Worm (Caenorhabditis elegans): ENCODE results near the gene clec-158.
A peak's percentile ranks its signal among the peaks of the same experiment; 100 is the strongest.

The clec-158 gene

DNA sequence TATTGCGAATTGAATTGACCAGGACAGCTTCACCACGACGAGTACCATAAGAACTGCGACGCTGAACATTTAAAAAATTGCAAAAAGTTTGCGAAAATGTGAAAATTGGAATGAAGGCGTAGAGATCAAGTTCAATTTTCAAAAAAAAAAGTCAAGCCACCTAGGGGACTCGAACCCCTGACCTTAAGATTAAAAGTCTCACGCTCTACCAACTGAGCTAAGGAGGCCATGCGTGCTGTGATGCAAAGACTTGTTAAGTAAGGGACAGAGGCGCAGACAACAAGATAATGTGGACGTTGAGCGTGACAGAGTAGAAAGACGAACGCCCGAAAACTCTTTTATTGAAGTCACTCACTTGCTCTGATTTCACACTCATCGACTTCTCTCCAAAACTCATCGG lies 28.2 kb upstream of the clec-158 start (continued):
- TF ChIP-seq fax-1 (tag; optimal IDR thresholded peaks at IDR 0.05) (peak; percentile 55), hlh-30 (tag; optimal IDR thresholded peaks at IDR 0.05; ENCODE audit: insufficient read depth) (peak; percentile 58), K09A11.1 (tag; optimal IDR thresholded peaks at IDR 0.05; ENCODE audit: insufficient read depth) (peak; percentile 54), pqm-1 (tag; optimal IDR thresholded peaks at IDR 0.05) (no peak), ztf-16 (tag; optimal IDR thresholded peaks at IDR 0.05) (peak; percentile 72), gmeb-2 (tag; optimal IDR thresholded peaks at IDR 0.05) (peak; percentile 64), elt-4 (tag; optimal IDR thresholded peaks at IDR 0.05) (no peak), lin-11 (tag; optimal IDR thresholded peaks at IDR 0.05) (peak; percentile 63), ceh-14 (tag; optimal IDR thresholded peaks at IDR 0.05) (peak; percentile 47), unc-42 (tag; optimal IDR thresholded peaks at IDR 0.05) (peak; percentile 74), sdc-2 (tag; optimal IDR thresholded peaks at IDR 0.05) (peak; percentile 68), ets-4 (tag; optimal IDR thresholded peaks at IDR 0.05) (no peak), pax-1 (tag; optimal IDR thresholded peaks at IDR 0.05) (no peak), hlh-6 (tag; optimal IDR thresholded peaks at IDR 0.05) (peak; percentile 78), fkh-10 (GFP tag; optimal IDR thresholded peaks at IDR 0.05) (no peak), eyg-1 (tag; optimal IDR thresholded peaks at IDR 0.05) (peak; percentile 50), ceh-30 (tag; optimal IDR thresholded peaks at IDR 0.05) (no peak), npax-4 (tag; optimal IDR thresholded peaks at IDR 0.05) (peak; percentile 56), odd-2 (tag; optimal IDR thresholded peaks at IDR 0.05) (no peak), C38D4.7 (GFP tag; optimal IDR thresholded peaks at IDR 0.05) (peak; percentile 69), ceh-48 (tag; optimal IDR thresholded peaks at IDR 0.05) (peak; percentile 60), ttx-3 (tag; optimal IDR thresholded peaks at IDR 0.05) (peak; percentile 58), ceh-31 (tag; optimal IDR thresholded peaks at IDR 0.05) (peak; percentile 55), ceh-6 (GFP tag; optimal IDR thresholded peaks at IDR 0.05) (peak; percentile 61), fkh-6 (tag; optimal IDR thresholded peaks at IDR 0.05) (peak; percentile 41), ama-1 (optimal IDR thresholded peaks at IDR 0.05) (no peak), unc-86 (tag; optimal IDR thresholded peaks at IDR 0.05) (peak; percentile 44), ceh-9 (tag; optimal IDR thresholded peaks at IDR 0.05) (peak; percentile 47), ceh-45 (GFP tag; IDR thresholded peaks at IDR 0.05) (peak; percentile 70), nhr-11 (tag; optimal IDR thresholded peaks at IDR 0.05) (no peak), unc-55 (GFP tag; optimal IDR thresholded peaks at IDR 0.05) (no peak), tbx-7 (tag; optimal IDR thresholded peaks at IDR 0.05) (no peak), F13H6.1 (tag; optimal IDR thresholded peaks at IDR 0.05) (peak; percentile 33)

DNA sequence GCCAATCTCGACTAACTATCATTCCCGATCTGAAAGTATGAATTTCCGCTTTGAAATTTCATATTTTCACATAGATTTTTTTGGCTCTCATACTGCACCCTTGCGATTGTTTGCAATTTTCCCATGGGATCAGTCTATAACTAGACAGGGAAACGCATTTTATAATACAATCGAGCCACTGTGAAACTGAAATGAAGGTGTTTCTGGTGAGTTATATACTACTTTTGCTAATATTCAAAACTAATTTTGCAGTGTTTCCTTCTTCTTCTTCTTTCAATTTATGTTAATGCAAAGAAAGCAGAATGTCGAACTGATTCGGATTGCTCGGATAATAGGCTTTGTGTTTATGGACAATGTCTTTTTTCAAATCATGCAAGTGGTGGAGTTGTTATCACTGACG lies 26.5 kb upstream of the clec-158 start:
- TF ChIP-seq pha-4 (tag; optimal IDR thresholded peaks at IDR 0.05) (no peak), ref-2 (tag; optimal IDR thresholded peaks at IDR 0.05) (no peak), K02D7.2 (tag; optimal IDR thresholded peaks at IDR 0.05) (no peak), che-1 (tag; optimal IDR thresholded peaks at IDR 0.05) (no peak), unc-86 (tag; optimal IDR thresholded peaks at IDR 0.05) (no peak), sox-4 (tag; optimal IDR thresholded peaks at IDR 0.05) (no peak), elt-2 (tag; optimal IDR thresholded peaks at IDR 0.05) (no peak), fkh-10 (GFP tag; optimal IDR thresholded peaks at IDR 0.05) (no peak), madf-2 (tag; optimal IDR thresholded peaks at IDR 0.05) (no peak), ceh-30 (tag; optimal IDR thresholded peaks at IDR 0.05) (no peak)

DNA sequence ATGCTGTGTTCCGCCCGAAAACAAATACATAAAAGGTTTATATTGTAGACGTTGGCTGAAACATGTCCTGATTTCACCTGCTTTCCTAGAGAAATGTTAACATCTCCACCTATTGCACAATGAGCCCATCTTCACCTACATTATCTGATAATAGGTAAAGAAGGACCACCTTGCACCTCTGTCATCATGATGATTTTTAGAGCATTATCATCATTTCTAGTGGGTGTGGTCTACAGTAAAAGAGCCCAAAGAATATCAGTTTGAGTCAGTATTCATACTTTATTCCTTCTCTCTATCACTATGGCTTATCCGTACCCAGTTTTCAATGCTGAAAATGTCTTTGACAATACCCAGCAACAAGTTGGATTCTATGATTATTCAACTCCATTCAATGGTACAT lies 24.8 kb upstream of the clec-158 start, which contains the start of gene med-2:
TSS of gene med-2 (plus strand) at position 301 of the 400 bp plus-strand sequence.
- no peak for TF ChIP-seq odd-2 (tag; optimal IDR thresholded peaks at IDR 0.05)
- no peak for TF ChIP-seq dve-1 (tag; optimal IDR thresholded peaks at IDR 0.05)
- TF ChIP-seq pax-1 (tag; optimal IDR thresholded peaks at IDR 0.05), result no peak
- no peak for TF ChIP-seq elt-2 (tag; optimal IDR thresholded peaks at IDR 0.05)
- no peak for TF ChIP-seq pros-1 (tag; optimal IDR thresholded peaks at IDR 0.05)
- no peak for TF ChIP-seq ceh-45 (GFP tag; IDR thresholded peaks at IDR 0.05)
- TF ChIP-seq ceh-48 (tag; optimal IDR thresholded peaks at IDR 0.05), result no peak
- TF ChIP-seq ceh-18 (tag; optimal IDR thresholded peaks at IDR 0.05), result no peak
- TF ChIP-seq K09A11.1 (tag; optimal IDR thresholded peaks at IDR 0.05; ENCODE audit: insufficient read depth), result no peak
- no peak for TF ChIP-seq tbx-2 (tag; optimal IDR thresholded peaks at IDR 0.05)
- no peak for TF ChIP-seq C38D4.7 (GFP tag; optimal IDR thresholded peaks at IDR 0.05)
- no peak for TF ChIP-seq mec-3 (tag; optimal IDR thresholded peaks at IDR 0.05; ENCODE audit: borderline replicate concordance)
- no peak for TF ChIP-seq npax-4 (tag; optimal IDR thresholded peaks at IDR 0.05)
- TF ChIP-seq madf-2 (tag; optimal IDR thresholded peaks at IDR 0.05), result no peak
- no peak for TF ChIP-seq ttx-3 (tag; optimal IDR thresholded peaks at IDR 0.05)
- no peak for TF ChIP-seq syd-9 (tag; optimal IDR thresholded peaks at IDR 0.05)
